Worm (Caenorhabditis elegans) whole organism, midembryonic: Measurements from ENCODE around the gene T22B2.1.

Experiments
- T22C8.4 ChIP-seq: fragments of 200-800 bp; sonication (Bioruptor generic); IDR thresholded peaks from 2 replicates; pipeline ENCODE4 v1.3.6; 2022; ENCODE audit warnings: missing genetic modification characterization, missing compliant biosample characterization
- cog-1 ChIP-seq: sonication (generic microtip); optimal IDR thresholded peaks from 2 replicates; lab custom pipeline; 2016; ENCODE audit warnings: missing genetic modification characterization, missing compliant biosample characterization
- flt-1 ChIP-seq: fragments of 200-800 bp; sonication (Bioruptor generic); IDR thresholded peaks from 2 replicates; pipeline ENCODE4 v1.3.6; 2022; ENCODE audit warnings: missing genetic modification characterization, missing compliant biosample characterization
- klf-2 ChIP-seq: fragments of 200-800 bp; sonication (Bioruptor generic); conservative IDR thresholded peaks from 2 replicates; pipeline ENCODE4 v1.3.6; 2022; ENCODE audit warnings: missing genetic modification reagents, missing genetic modification characterization, missing compliant biosample characterization
- med-1 ChIP-seq: sonication (generic microtip); optimal IDR thresholded peaks from 2 replicates; lab custom pipeline; 2017; ENCODE audit warnings: missing genetic modification characterization, mild to moderate bottlenecking, missing compliant biosample characterization, antibody characterized with exemption, missing genetic modification reagents; ENCODE audit not compliant: insufficient read depth
- ref-1 ChIP-seq: fragments of 200-800 bp; sonication (Bioruptor generic); conservative IDR thresholded peaks from 2 replicates; pipeline ENCODE4 v1.3.6; 2022; ENCODE audit warnings: missing genetic modification reagents, missing genetic modification characterization, missing compliant biosample characterization
- tab-1 ChIP-seq: fragments of 200-800 bp; sonication (Bioruptor generic); IDR thresholded peaks from 2 replicates; pipeline ENCODE4 v1.3.6; 2022; ENCODE audit warnings: missing genetic modification characterization, missing compliant biosample characterization
- ztf-23 ChIP-seq: fragments of 200-800 bp; sonication (Bioruptor generic); IDR thresholded peaks from 2 replicates; pipeline ENCODE4 v1.3.6; 2022; ENCODE audit warnings: missing genetic modification reagents, missing genetic modification characterization, missing compliant biosample characterization
- ztf-29 ChIP-seq: fragments of 200-800 bp; sonication (Bioruptor generic); IDR thresholded peaks from 2 replicates; pipeline ENCODE4 v1.3.6; 2022; ENCODE audit warnings: missing genetic modification reagents, missing genetic modification characterization, missing compliant biosample characterization

T22B2.1 gene

ce11 chrX:3970786-3971185, 44.9 kb downstream of the T22B2.1 start:
- no peak for TF ChIP-seq cog-1 (tag; lab: Kevin White, UChicago)

DNA sequence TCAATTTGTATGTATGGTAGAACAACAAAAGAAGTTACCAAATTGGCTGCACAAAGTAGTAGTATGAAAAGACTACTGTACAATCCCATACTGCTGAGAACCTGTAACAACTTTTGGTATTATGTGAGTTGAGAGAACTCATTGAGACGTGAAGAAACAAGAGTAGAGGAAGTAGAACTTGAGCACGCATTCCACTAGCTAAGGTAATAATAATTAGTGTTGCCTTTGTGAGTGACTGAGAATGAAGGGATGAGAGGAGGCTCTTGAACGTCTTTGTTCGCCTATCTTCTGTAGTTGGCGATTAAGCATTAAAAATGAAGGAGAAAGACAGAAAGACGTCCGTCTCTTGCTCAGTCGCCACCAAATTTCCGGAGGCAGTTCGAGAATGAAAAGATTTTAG, 47.7 kb downstream of the T22B2.1 start, which contains the start of gene C16B8.4:
Gene C16B8.4, minus strand, starts transcription at position 101 of the 400 bp plus-strand sequence.
- TF ChIP-seq med-1 (GFP tag; lab: Kevin White, UChicago) (no peak), T22C8.4 (GFP tag; lab: Robert Waterston, UW) (no peak), ztf-29 (GFP tag; lab: Robert Waterston, UW) (no peak), tab-1 (GFP tag; lab: Robert Waterston, UW) (no peak), ztf-23 (no peak), klf-2 (GFP tag; lab: Robert Waterston, UW) (no peak), flt-1 (GFP tag; lab: Robert Waterston, UW) (no peak), cog-1 (tag; lab: Kevin White, UChicago) (no peak), ref-1 (GFP tag; lab: Robert Waterston, UW) (no peak)

ce11 chrX:3974160-3974559, 48.3 kb downstream of the T22B2.1 start:
- TF ChIP-seq klf-2 (GFP tag; lab: Robert Waterston, UW) (no peak), flt-1 (GFP tag; lab: Robert Waterston, UW) (no peak), ztf-23 (no peak), ref-1 (GFP tag; lab: Robert Waterston, UW) (no peak), med-1 (GFP tag; lab: Kevin White, UChicago) (no peak), ztf-29 (GFP tag; lab: Robert Waterston, UW) (no peak), cog-1 (tag; lab: Kevin White, UChicago) (no peak), tab-1 (GFP tag; lab: Robert Waterston, UW) (no peak), T22C8.4 (GFP tag; lab: Robert Waterston, UW) (no peak)

- no peak for TF ChIP-seq flt-1 (GFP tag; lab: Robert Waterston, UW)
- TF ChIP-seq klf-2 (GFP tag; lab: Robert Waterston, UW): no peak
Observed at ce11 chrX:3976755-3977154, 50.9 kb downstream of the T22B2.1 start.

ce11 chrX:3977271-3977670, 51.4 kb downstream of the T22B2.1 start:
- TF ChIP-seq cog-1 (tag; lab: Kevin White, UChicago) (no peak), tab-1 (GFP tag; lab: Robert Waterston, UW) (no peak), flt-1 (GFP tag; lab: Robert Waterston, UW) (no peak), ztf-23 (no peak), klf-2 (GFP tag; lab: Robert Waterston, UW) (no peak), T22C8.4 (GFP tag; lab: Robert Waterston, UW) (no peak), med-1 (GFP tag; lab: Kevin White, UChicago) (no peak), ref-1 (GFP tag; lab: Robert Waterston, UW) (no peak), ztf-29 (GFP tag; lab: Robert Waterston, UW) (no peak)

ce11 chrX:3979146-3979545, 53.3 kb downstream of the T22B2.1 start:
- no peak for TF ChIP-seq ztf-23
- no peak for TF ChIP-seq med-1 (GFP tag; lab: Kevin White, UChicago)
- TF ChIP-seq klf-2 (GFP tag; lab: Robert Waterston, UW): no peak
- TF ChIP-seq tab-1 (GFP tag; lab: Robert Waterston, UW): no peak
- no peak for TF ChIP-seq ztf-29 (GFP tag; lab: Robert Waterston, UW)
- no peak for TF ChIP-seq cog-1 (tag; lab: Kevin White, UChicago)
- no peak for TF ChIP-seq T22C8.4 (GFP tag; lab: Robert Waterston, UW)
- no peak for TF ChIP-seq ref-1 (GFP tag; lab: Robert Waterston, UW)
- no peak for TF ChIP-seq flt-1 (GFP tag; lab: Robert Waterston, UW)
